Worm (Caenorhabditis elegans) whole organism, midembryonic: Measurements from ENCODE around the gene ogdh-2.

ENCODE experiments used
- T22C8.4 ChIP-seq: fragments of 200-800 bp; sonication (Bioruptor generic); IDR thresholded peaks from 2 replicates; pipeline ENCODE4 v1.3.6; 2022; ENCODE audit warnings: missing genetic modification characterization, missing compliant biosample characterization
- cog-1 ChIP-seq: sonication (generic microtip); optimal IDR thresholded peaks from 2 replicates; lab custom pipeline; 2016; ENCODE audit warnings: missing genetic modification characterization, missing compliant biosample characterization
- flt-1 ChIP-seq: fragments of 200-800 bp; sonication (Bioruptor generic); IDR thresholded peaks from 2 replicates; pipeline ENCODE4 v1.3.6; 2022; ENCODE audit warnings: missing genetic modification characterization, missing compliant biosample characterization
- klf-2 ChIP-seq: fragments of 200-800 bp; sonication (Bioruptor generic); conservative IDR thresholded peaks from 2 replicates; pipeline ENCODE4 v1.3.6; 2022; ENCODE audit warnings: missing genetic modification reagents, missing genetic modification characterization, missing compliant biosample characterization
- med-1 ChIP-seq: sonication (generic microtip); optimal IDR thresholded peaks from 2 replicates; lab custom pipeline; 2017; ENCODE audit warnings: missing genetic modification characterization, mild to moderate bottlenecking, missing compliant biosample characterization, antibody characterized with exemption, missing genetic modification reagents; ENCODE audit not compliant: insufficient read depth
- ref-1 ChIP-seq: fragments of 200-800 bp; sonication (Bioruptor generic); conservative IDR thresholded peaks from 2 replicates; pipeline ENCODE4 v1.3.6; 2022; ENCODE audit warnings: missing genetic modification reagents, missing genetic modification characterization, missing compliant biosample characterization
- tab-1 ChIP-seq: fragments of 200-800 bp; sonication (Bioruptor generic); IDR thresholded peaks from 2 replicates; pipeline ENCODE4 v1.3.6; 2022; ENCODE audit warnings: missing genetic modification characterization, missing compliant biosample characterization
- ztf-23 ChIP-seq: fragments of 200-800 bp; sonication (Bioruptor generic); IDR thresholded peaks from 2 replicates; pipeline ENCODE4 v1.3.6; 2022; ENCODE audit warnings: missing genetic modification reagents, missing genetic modification characterization, missing compliant biosample characterization
- ztf-29 ChIP-seq: fragments of 200-800 bp; sonication (Bioruptor generic); IDR thresholded peaks from 2 replicates; pipeline ENCODE4 v1.3.6; 2022; ENCODE audit warnings: missing genetic modification reagents, missing genetic modification characterization, missing compliant biosample characterization

Gene ogdh-2

DNA sequence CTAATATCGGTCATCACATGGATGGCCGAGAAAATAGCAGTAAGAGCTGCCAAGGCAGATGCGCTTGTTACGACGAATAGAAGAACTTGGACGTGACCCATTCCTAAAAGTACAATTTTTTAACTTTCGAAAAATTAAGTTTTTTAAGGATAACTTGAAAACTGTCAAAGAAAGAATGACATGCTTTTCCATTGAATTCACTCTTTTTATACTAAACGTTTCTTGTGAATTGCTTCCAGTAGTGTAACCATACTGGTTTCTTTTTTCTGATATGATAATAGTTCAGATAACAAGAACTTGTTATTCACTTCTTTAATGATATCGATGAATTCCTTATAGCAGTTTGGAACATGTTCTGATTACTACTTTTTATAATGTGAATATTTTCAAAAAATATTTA is 26.7 kb upstream of the ogdh-2 start, which contains the start of gene col-37:
Gene col-37 (minus strand): TSS at position 101 of the 400 bp plus-strand sequence.
- TF ChIP-seq klf-2 (GFP tag; lab: Robert Waterston, UW) (no peak), T22C8.4 (GFP tag; lab: Robert Waterston, UW) (no peak), flt-1 (GFP tag; lab: Robert Waterston, UW) (no peak), cog-1 (tag; lab: Kevin White, UChicago) (no peak), med-1 (GFP tag; lab: Kevin White, UChicago) (no peak), ztf-29 (GFP tag; lab: Robert Waterston, UW) (no peak), ref-1 (GFP tag; lab: Robert Waterston, UW) (no peak), tab-1 (GFP tag; lab: Robert Waterston, UW) (no peak), ztf-23 (GFP tag; lab: Robert Waterston, UW) (no peak)

DNA sequence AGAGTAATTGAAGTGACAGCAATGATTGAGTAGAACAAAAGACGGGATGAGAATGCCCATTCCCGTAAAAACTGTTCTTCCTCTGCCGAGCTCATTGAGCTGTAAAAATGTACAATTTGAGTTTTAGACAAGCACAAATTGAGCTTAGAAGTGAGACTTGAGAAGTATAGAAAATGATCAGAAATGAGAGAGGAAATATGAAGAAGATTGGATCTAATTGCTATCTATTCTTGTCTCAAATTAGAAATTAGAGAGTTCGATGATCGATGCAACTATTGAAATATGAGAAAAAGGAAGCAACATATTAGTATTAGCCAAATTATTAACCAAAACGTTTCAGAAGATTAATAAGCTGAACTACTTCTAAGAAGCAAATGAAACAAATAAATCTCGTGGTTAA is 24.2 kb upstream of the ogdh-2 start, which contains the start of gene ZK863.1:
Gene ZK863.1 (minus strand): TSS at position 101 of the 400 bp plus-strand sequence.
- no peak for TF ChIP-seq klf-2 (GFP tag; lab: Robert Waterston, UW)
- no peak for TF ChIP-seq ztf-29 (GFP tag; lab: Robert Waterston, UW)
- TF ChIP-seq ztf-23 (GFP tag; lab: Robert Waterston, UW): no peak
- TF ChIP-seq ref-1 (GFP tag; lab: Robert Waterston, UW): no peak
- no peak for TF ChIP-seq tab-1 (GFP tag; lab: Robert Waterston, UW)
- no peak for TF ChIP-seq cog-1 (tag; lab: Kevin White, UChicago)
- no peak for TF ChIP-seq flt-1 (GFP tag; lab: Robert Waterston, UW)
- TF ChIP-seq T22C8.4 (GFP tag; lab: Robert Waterston, UW): no peak
- no peak for TF ChIP-seq med-1 (GFP tag; lab: Kevin White, UChicago)

DNA sequence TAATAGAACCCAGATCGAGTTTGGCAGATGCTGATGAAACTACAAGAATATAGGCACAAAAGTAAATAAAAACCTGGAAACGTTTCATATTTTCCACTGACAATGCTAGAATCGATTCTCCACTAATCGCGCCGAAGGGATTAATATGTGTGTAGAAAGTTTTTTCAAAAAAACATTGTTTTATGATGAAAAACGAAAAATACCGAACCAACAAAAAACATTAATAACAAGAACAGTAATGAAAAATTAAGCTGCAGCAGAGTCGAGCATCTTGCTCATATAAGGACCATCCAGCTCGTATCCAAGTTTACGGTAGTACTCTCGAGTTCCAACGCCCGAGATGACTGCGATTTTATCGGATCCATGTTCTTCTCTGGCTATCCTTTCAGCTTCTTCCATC is 15.0 kb upstream of the ogdh-2 start, which contains the start of gene clec-224:
Gene clec-224 (minus strand): TSS at position 101 of the 400 bp plus-strand sequence.
- TF ChIP-seq flt-1 (GFP tag; lab: Robert Waterston, UW): no peak

DNA sequence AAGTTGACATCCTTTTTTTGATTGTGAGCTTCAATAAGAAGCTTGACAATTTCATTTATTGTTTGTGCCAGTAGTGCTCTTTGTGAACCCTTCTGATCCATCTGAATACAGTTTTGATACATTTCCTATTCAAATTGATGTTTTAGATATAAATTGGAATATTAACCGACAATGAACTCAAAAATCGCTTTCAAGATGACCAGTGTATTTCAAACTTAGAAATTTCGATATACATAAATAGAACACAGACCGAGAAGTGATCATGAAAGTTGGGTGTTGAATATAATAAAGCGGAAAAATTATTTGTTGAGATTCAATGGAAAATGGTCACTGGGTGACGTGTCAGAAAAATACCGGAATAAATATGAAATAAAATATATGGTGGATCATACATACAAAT is 13.0 kb upstream of the ogdh-2 start, which contains the start of gene elpc-3:
Gene elpc-3 (minus strand): TSS at position 101 of the 400 bp plus-strand sequence.
- TF ChIP-seq ref-1 (GFP tag; lab: Robert Waterston, UW): no peak

DNA sequence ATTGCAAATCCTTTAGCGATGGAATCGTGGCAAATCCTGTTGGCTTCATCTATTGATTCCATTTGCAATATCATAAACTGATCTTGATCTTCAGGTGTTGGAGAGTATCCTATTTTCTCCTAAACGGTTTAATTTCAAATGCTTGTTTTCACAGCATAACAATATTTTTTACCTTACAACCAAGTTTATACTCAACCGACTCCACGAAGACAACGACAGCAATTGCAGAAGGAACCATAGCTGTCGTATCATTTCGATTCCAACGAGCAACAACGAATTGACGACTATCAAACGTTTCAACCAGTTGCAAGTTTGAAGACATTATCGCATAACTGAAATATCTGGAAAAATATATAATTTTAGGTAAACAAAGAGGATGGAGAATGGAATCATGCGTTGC is 10.5 kb upstream of the ogdh-2 start, which contains the start of gene usip-1:
Gene usip-1 (minus strand): TSS at position 341 of the 400 bp plus-strand sequence.
- no peak for TF ChIP-seq tab-1 (GFP tag; lab: Robert Waterston, UW)
- no peak for TF ChIP-seq T22C8.4 (GFP tag; lab: Robert Waterston, UW)
- TF ChIP-seq ref-1 (GFP tag; lab: Robert Waterston, UW): no peak
- TF ChIP-seq klf-2 (GFP tag; lab: Robert Waterston, UW): no peak
- no peak for TF ChIP-seq ztf-23 (GFP tag; lab: Robert Waterston, UW)
- no peak for TF ChIP-seq cog-1 (tag; lab: Kevin White, UChicago)

DNA sequence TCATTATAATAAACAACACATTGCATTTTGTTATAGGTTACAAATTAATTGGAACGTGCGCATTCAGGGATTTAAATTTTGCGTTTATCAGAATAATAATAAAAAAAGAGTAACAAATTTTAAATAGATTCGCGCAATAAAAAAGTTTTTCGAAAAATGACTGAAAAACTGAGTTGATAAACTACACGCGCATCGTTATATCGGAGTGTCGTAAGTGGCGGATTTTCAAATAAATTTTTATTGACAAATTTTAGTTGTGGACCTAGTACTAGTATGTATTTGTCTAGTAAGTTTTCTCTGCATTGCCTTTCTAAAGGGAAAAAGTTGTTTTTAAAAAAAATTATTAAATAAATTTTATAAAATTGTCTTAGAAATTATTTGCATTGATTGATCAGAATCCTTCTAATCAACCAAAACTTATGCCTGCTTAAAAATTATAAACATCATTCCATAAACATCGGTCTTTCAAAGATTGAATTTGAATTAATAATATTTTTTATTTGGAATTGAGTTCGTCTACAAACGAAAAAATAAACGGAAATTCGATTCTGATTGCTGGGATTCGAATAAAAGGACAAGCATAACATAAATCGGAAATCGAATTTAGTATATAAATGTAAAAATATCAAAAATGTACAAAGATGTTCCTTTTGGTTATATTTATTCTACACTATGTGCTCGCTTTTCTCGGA is 9.9 kb upstream of the ogdh-2 start, which contains the start of gene srd-4:
Gene srd-4 (plus strand): TSS at position 642 of the 692 bp plus-strand sequence.
- TF ChIP-seq flt-1 (GFP tag; lab: Robert Waterston, UW) (no peak), cog-1 (tag; lab: Kevin White, UChicago) (no peak), T22C8.4 (GFP tag; lab: Robert Waterston, UW) (no peak), ztf-29 (GFP tag; lab: Robert Waterston, UW) (no peak), ref-1 (GFP tag; lab: Robert Waterston, UW) (no peak), klf-2 (GFP tag; lab: Robert Waterston, UW) (no peak), ztf-23 (GFP tag; lab: Robert Waterston, UW) (no peak)

DNA sequence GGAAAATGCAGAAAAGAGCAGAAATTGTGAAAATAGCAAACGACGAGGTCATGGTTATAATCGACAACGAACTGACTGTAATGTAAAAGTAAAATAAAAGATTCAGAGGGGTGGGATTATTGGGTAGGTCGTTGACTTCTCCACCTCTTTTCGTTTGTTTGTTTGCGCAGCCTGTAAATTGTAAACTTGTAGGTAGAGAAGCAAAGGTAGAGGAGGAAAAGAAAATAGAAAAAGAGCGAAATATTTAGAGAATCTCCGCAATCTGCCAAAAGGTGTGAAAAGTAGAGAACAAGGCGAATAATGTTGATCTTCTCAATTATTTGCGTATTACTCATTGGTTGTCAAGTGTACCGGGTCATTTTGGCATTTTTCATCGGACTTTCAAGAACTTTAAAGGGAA is 7.0 kb upstream of the ogdh-2 start, which contains the start of gene ZK863.8:
Gene ZK863.8 (minus strand): TSS at position 173 of the 400 bp plus-strand sequence.
- TF ChIP-seq klf-2 (GFP tag; lab: Robert Waterston, UW) (no peak), flt-1 (GFP tag; lab: Robert Waterston, UW) (no peak), ref-1 (GFP tag; lab: Robert Waterston, UW) (no peak), T22C8.4 (GFP tag; lab: Robert Waterston, UW) (no peak), tab-1 (GFP tag; lab: Robert Waterston, UW) (no peak), med-1 (GFP tag; lab: Kevin White, UChicago) (no peak), cog-1 (tag; lab: Kevin White, UChicago) (no peak), ztf-29 (GFP tag; lab: Robert Waterston, UW) (no peak), ztf-23 (GFP tag; lab: Robert Waterston, UW) (no peak)

DNA sequence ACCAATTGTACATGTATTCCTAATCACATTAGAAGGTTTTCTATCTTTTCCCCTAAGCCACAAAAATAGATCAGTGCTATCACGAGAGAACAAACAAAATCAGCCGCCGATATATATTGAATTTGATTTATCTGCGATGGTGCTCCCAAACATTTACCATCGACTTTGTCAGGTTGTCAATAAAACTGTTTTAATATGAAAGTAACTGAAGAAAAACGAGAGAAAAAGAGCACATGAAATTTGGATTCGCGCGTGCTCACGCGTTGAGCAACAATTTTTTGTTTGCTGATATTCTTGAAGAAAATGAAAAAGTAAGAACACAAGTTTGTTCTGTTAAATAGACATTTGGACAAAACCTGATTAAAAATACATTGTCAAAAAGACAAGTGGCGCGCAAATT is 5.5 kb upstream of the ogdh-2 start:
- TF ChIP-seq cog-1 (tag; lab: Kevin White, UChicago) (no peak), tab-1 (GFP tag; lab: Robert Waterston, UW) (no peak), ref-1 (GFP tag; lab: Robert Waterston, UW) (no peak), ztf-23 (GFP tag; lab: Robert Waterston, UW) (no peak)

DNA sequence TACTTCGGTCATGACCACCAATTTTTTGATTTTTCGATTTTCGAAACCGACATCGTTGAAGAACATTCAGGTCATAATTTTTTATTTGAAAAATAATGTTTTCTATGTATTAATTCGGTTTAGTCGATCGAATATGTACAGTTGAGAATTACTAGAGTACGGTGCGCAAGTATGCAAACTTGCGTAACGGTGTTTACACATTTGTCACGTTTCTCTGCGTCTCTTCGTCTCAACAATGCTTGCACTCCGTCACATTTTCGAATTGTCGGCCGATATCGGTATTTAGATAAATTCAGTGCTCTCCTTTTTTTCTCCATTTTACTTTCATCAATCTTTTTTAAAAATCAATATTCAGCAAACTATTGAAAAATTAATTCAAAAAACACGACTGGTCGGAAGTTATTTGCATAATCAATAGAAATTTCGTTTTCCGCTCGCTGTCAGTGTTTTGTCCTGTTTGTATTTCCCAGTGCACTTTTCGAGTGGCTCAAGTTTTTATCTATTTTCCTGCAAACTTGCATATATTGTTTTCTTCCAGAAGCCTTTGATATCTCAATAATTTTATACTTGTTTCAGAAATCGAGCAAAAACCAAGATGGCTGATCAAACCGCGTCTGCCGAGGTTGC is 3.3 kb upstream of the ogdh-2 start, which contains the start of gene dpy-30:
Gene dpy-30 (plus strand): TSS at position 577 of the 627 bp plus-strand sequence.
- TF ChIP-seq T22C8.4 (GFP tag; lab: Robert Waterston, UW) (no peak), ref-1 (GFP tag; lab: Robert Waterston, UW) (no peak), cog-1 (tag; lab: Kevin White, UChicago) (no peak), med-1 (GFP tag; lab: Kevin White, UChicago) (no peak), ztf-23 (GFP tag; lab: Robert Waterston, UW) (no peak), flt-1 (GFP tag; lab: Robert Waterston, UW) (no peak), klf-2 (GFP tag; lab: Robert Waterston, UW) (no peak), ztf-29 (GFP tag; lab: Robert Waterston, UW) (no peak), tab-1 (GFP tag; lab: Robert Waterston, UW) (no peak)
